Worm (Caenorhabditis elegans): ENCODE results near the gene Y39B6A.34.

Y39B6A.34 gene

ce11 chrV:19036061-19036460, 35.2 kb downstream of the Y39B6A.34 start:
- no peak for TF ChIP-seq flh-1 (GFP tag; optimal IDR thresholded peaks at IDR 0.05)
- no peak for TF ChIP-seq bed-3 (GFP tag; optimal IDR thresholded peaks at IDR 0.05)
- TF ChIP-seq hlh-1 (tag; optimal IDR thresholded peaks at IDR 0.05), result no peak
- TF ChIP-seq unc-120 (tag; optimal IDR thresholded peaks at IDR 0.05; ENCODE audit: poor library complexity, severe bottlenecking), result no peak
- no peak for TF ChIP-seq lin-32 (GFP tag; optimal IDR thresholded peaks at IDR 0.05)
- TF ChIP-seq cnd-1 (tag; optimal IDR thresholded peaks at IDR 0.05), result no peak
- no peak for TF ChIP-seq sem-2 (GFP tag; optimal IDR thresholded peaks at IDR 0.05)
- no peak for TF ChIP-seq nhr-237 (tag; optimal IDR thresholded peaks at IDR 0.05)
- TF ChIP-seq drap-1 (GFP tag; optimal IDR thresholded peaks at IDR 0.05), result no peak
- no peak for TF ChIP-seq blmp-1 (tag; optimal IDR thresholded peaks at IDR 0.05)

ce11 chrV:19037222-19037621, 36.4 kb downstream of the Y39B6A.34 start, which contains the start of gene asp-17:
asp-17 (minus strand) TSS chrV:19037322.
- TF ChIP-seq ham-2 (GFP tag; optimal IDR thresholded peaks at IDR 0.05) (no peak), unc-62 (GFP tag; optimal IDR thresholded peaks at IDR 0.05) (no peak), mab-5 (tag; optimal IDR thresholded peaks at IDR 0.05) (no peak), nhr-12 (tag; optimal IDR thresholded peaks at IDR 0.05) (no peak), blmp-1 (tag; optimal IDR thresholded peaks at IDR 0.05) (no peak), nhr-2 (tag; optimal IDR thresholded peaks at IDR 0.05) (no peak), elt-3 (tag; optimal IDR thresholded peaks at IDR 0.05) (no peak), ztf-11 (tag; optimal IDR thresholded peaks at IDR 0.05) (no peak), hlh-1 (tag; optimal IDR thresholded peaks at IDR 0.05) (no peak), tbx-8 (GFP tag; optimal IDR thresholded peaks at IDR 0.05) (no peak), zip-8 (tag; optimal IDR thresholded peaks at IDR 0.05) (no peak), sptf-1 (tag; optimal IDR thresholded peaks at IDR 0.05) (no peak), ceh-83 (GFP tag; optimal IDR thresholded peaks at IDR 0.05) (no peak), ces-1 (GFP tag; optimal IDR thresholded peaks at IDR 0.05) (no peak), unc-120 (tag; optimal IDR thresholded peaks at IDR 0.05; ENCODE audit: poor library complexity, severe bottlenecking) (no peak), lsy-2 (tag; optimal IDR thresholded peaks at IDR 0.05) (no peak), unc-39 (tag; optimal IDR thresholded peaks at IDR 0.05) (no peak), elt-1 (tag; optimal IDR thresholded peaks at IDR 0.05; ENCODE audit: borderline replicate concordance, insufficient read depth) (no peak)

DNA sequence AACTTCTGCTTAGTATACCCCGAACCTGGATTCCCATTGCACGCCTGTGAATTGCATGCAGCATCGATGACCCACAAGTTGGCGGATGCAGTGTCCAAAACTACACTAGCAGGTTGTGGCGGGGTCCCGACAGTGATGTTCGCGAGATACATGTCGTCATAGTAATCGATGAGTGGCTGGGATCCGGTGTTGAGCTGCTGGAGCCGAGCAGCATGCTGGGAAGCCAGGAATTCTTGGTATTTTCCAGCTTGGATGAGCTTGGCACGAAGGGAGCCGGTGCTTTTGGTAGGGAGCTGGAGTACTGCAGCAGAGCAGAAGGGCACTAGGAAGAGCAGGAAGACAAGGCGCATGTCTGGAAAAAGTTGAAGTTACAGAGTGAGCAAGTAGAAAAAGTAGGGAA, 41.4 kb downstream of the Y39B6A.34 start, which contains the start of gene asp-16:
asp-16 (minus strand) TSS at position 350 of the 400 bp plus-strand sequence.
- TF ChIP-seq hlh-1 (tag; optimal IDR thresholded peaks at IDR 0.05) (no peak), sem-2 (GFP tag; optimal IDR thresholded peaks at IDR 0.05) (no peak), pha-4 (tag; optimal IDR thresholded peaks at IDR 0.05) (no peak), cnd-1 (tag; optimal IDR thresholded peaks at IDR 0.05) (no peak), nhr-76 (tag; optimal IDR thresholded peaks at IDR 0.05) (no peak), M03D4.4 (tag; optimal IDR thresholded peaks at IDR 0.05) (no peak), tbx-8 (GFP tag; optimal IDR thresholded peaks at IDR 0.05) (no peak), unc-39 (tag; optimal IDR thresholded peaks at IDR 0.05) (no peak), zip-8 (tag; optimal IDR thresholded peaks at IDR 0.05) (no peak)

- TF ChIP-seq ceh-83 (GFP tag; optimal IDR thresholded peaks at IDR 0.05) (no peak), ztf-11 (tag; optimal IDR thresholded peaks at IDR 0.05) (no peak), nhr-76 (tag; optimal IDR thresholded peaks at IDR 0.05) (no peak), pha-4 (tag; optimal IDR thresholded peaks at IDR 0.05) (no peak), unc-62 (GFP tag; optimal IDR thresholded peaks at IDR 0.05) (no peak), snpc-4 (tag; optimal IDR thresholded peaks at IDR 0.05) (no peak), mep-1 (tag; optimal IDR thresholded peaks at IDR 0.05) (no peak), tbx-8 (GFP tag; optimal IDR thresholded peaks at IDR 0.05) (no peak), mab-5 (tag; optimal IDR thresholded peaks at IDR 0.05) (no peak), nhr-2 (tag; optimal IDR thresholded peaks at IDR 0.05) (no peak), unc-39 (tag; optimal IDR thresholded peaks at IDR 0.05) (no peak)
These were observed 43.9 kb downstream of the Y39B6A.34 start, which contains the start of gene asp-15 for ce11 chrV:19044753-19045152. asp-15 (minus strand) TSS chrV:19044853.

ce11 chrV:19047442-19047841, 46.6 kb downstream of the Y39B6A.34 start:
- TF ChIP-seq elt-3 (tag; optimal IDR thresholded peaks at IDR 0.05) (no peak), sptf-1 (tag; optimal IDR thresholded peaks at IDR 0.05) (no peak), nhr-2 (tag; optimal IDR thresholded peaks at IDR 0.05) (no peak), ceh-83 (GFP tag; optimal IDR thresholded peaks at IDR 0.05) (no peak), ceh-39 (tag; optimal IDR thresholded peaks at IDR 0.05) (no peak), ham-2 (GFP tag; optimal IDR thresholded peaks at IDR 0.05) (no peak), mab-5 (tag; optimal IDR thresholded peaks at IDR 0.05) (no peak)
